Fruit fly (Drosophila melanogaster): Measurements from ENCODE around the gene CG9396.

The CG9396 gene

dm6 chr3R:9555334-9555974, 16.0 kb downstream of the CG9396 start, which contains the start of the genes CG9386 and BckdhA:
Gene CG9386 (minus strand): TSS chr3R:9555408.
Gene BckdhA (plus strand): TSS chr3R:9555785.
- TF ChIP-seq sim (GFP tag; IDR thresholded peaks at IDR 0.05) (no peak), ham (GFP tag; IDR thresholded peaks at IDR 0.05) (no peak), CG12155 (GFP tag; optimal IDR thresholded peaks at IDR 0.05) (peak; percentile 50), CG5953 (GFP tag; IDR thresholded peaks at IDR 0.05) (no peak), CG12071 (GFP tag; optimal IDR thresholded peaks at IDR 0.05) (no peak), CG1792 (GFP tag; optimal IDR thresholded peaks at IDR 0.05) (no peak), CG16779 (GFP tag; IDR thresholded peaks at IDR 0.05) (no peak), tll (GFP tag; optimal IDR thresholded peaks at IDR 0.05) (no peak), Optix (GFP tag; IDR thresholded peaks at IDR 0.05) (no peak), ems (GFP tag; optimal IDR thresholded peaks at IDR 0.05) (peak; percentile 53), en (GFP tag; optimal IDR thresholded peaks at IDR 0.05) (no peak), CG7357 (GFP tag; IDR thresholded peaks at IDR 0.05) (no peak), knrl (GFP tag; IDR thresholded peaks at IDR 0.05; ENCODE audit: partially characterized antibody) (peak; percentile 69), CG5180 (GFP tag; optimal IDR thresholded peaks at IDR 0.05) (no peak), CG15514 (GFP tag; optimal IDR thresholded peaks at IDR 0.05) (peak; percentile 50), Oli (tag; optimal IDR thresholded peaks at IDR 0.05) (peak; percentile 21), HLH54F (GFP tag; optimal IDR thresholded peaks at IDR 0.05) (peak; percentile 60), cas (GFP tag; IDR thresholded peaks at IDR 0.05) (no peak), pan (optimal IDR thresholded peaks at IDR 0.05) (no peak), pan (GFP tag; optimal IDR thresholded peaks at IDR 0.05 in 1 of 2, IDR thresholded peaks at IDR 0.05 in 1 of 2) (peak in 1 of 2 experiments; percentile 55), CG7786 (GFP tag; optimal IDR thresholded peaks at IDR 0.05) (peak; percentile 16), CG10959 (GFP tag; IDR thresholded peaks at IDR 0.05) (no peak), Bgb (GFP tag; IDR thresholded peaks at IDR 0.05; ENCODE audit: partially characterized antibody) (peak; percentile 69), BEAF-32 (GFP tag; optimal IDR thresholded peaks at IDR 0.05) (peak; percentile 84), CG1647 (GFP tag; optimal IDR thresholded peaks at IDR 0.05) (peak; percentile 55), CG17829 (tag; optimal IDR thresholded peaks at IDR 0.05) (peak; percentile 45), sob (GFP tag; IDR thresholded peaks at IDR 0.05) (peak; percentile 59; the same call in 1 of the 2 replicates), dimm (GFP tag; IDR thresholded peaks at IDR 0.05) (no peak), dmrt99B (tag; optimal IDR thresholded peaks at IDR 0.05) (no peak), CG18011 (GFP tag; optimal IDR thresholded peaks at IDR 0.05) (peak; percentile 2), CG4360 (GFP tag; IDR thresholded peaks at IDR 0.05) (no peak), dmrt11E (tag; optimal IDR thresholded peaks at IDR 0.05) (peak; percentile 0), tio (GFP tag; optimal IDR thresholded peaks at IDR 0.05) (no peak), Gug (GFP tag; IDR thresholded peaks at IDR 0.05) (peak; percentile 61; the same call in 2 of the 4 replicates), CG13424 (tag; optimal IDR thresholded peaks at IDR 0.05) (peak; percentile 58), CG17361 (GFP tag; IDR thresholded peaks at IDR 0.05) (peak; percentile 74; the same call in 2 of the 3 replicates), ttk (GFP tag; IDR thresholded peaks at IDR 0.05) (0 out of 2 replicates have a peak, but pooled peaks have one; percentile 33), HLHmδ (GFP tag; optimal IDR thresholded peaks at IDR 0.05) (no peak), ara (GFP tag; IDR thresholded peaks at IDR 0.05) (no peak), CG18764 (GFP tag; optimal IDR thresholded peaks at IDR 0.05) (peak; percentile 16), otp (GFP tag; IDR thresholded peaks at IDR 0.05) (0 out of 3 replicates have a peak, but pooled peaks have one; percentile 25), ewg (GFP tag; optimal IDR thresholded peaks at IDR 0.05) (no peak), jumu (GFP tag; optimal IDR thresholded peaks at IDR 0.05) (peak; percentile 30), CG14050 (GFP tag; IDR thresholded peaks at IDR 0.05) (no peak), Rx (GFP tag; IDR thresholded peaks at IDR 0.05) (no peak), crc (GFP tag; optimal IDR thresholded peaks at IDR 0.05) (no peak), fd96Cb (tag; optimal IDR thresholded peaks at IDR 0.05) (peak; percentile 31), Hr78 (GFP tag; optimal IDR thresholded peaks at IDR 0.05) (no peak), CG2678 (tag; optimal IDR thresholded peaks at IDR 0.05) (peak; percentile 63), bigmax (GFP tag; optimal IDR thresholded peaks at IDR 0.05) (no peak)

All from whole organism, embryonic.